Worm (Caenorhabditis elegans) whole organism, L4 larva: ENCODE measurements around the gene C35A5.11.
A peak's percentile ranks its signal among the peaks of the same experiment; 100 is the strongest.

Experiments
- F26F4.8 ChIP-seq: fragments of 200-800 bp; sonication (Bioruptor generic); conservative IDR thresholded peaks from 2 replicates; pipeline ENCODE4 v1.3.6; 2022; ENCODE audit warnings: missing genetic modification characterization, missing compliant biosample characterization
- F49E8.2 ChIP-seq: sonication (generic microtip); optimal IDR thresholded peaks from 2 replicates; lab custom pipeline; 2016; ENCODE audit warnings: missing compliant biosample characterization, mild to moderate bottlenecking, missing genetic modification characterization, borderline replicate concordance
- R02D3.7 ChIP-seq: fragments of 150-350 bp; sonication (generic microtip); optimal IDR thresholded peaks from 3 replicates; lab custom pipeline; 2014; ENCODE audit warnings: missing biosample characterization, missing genetic modification characterization
- T26A8.4 ChIP-seq: fragments of 200-800 bp; sonication (Bioruptor generic); IDR thresholded peaks from 2 replicates; pipeline ENCODE4 v1.3.6; 2022; ENCODE audit warnings: missing genetic modification characterization, missing compliant biosample characterization
- ZK337.2 ChIP-seq: fragments of 200-800 bp; sonication (Bioruptor generic); IDR thresholded peaks from 2 replicates; pipeline ENCODE4 v1.3.6; 2022; ENCODE audit warnings: missing genetic modification reagents, missing genetic modification characterization, missing compliant biosample characterization
- aha-1 ChIP-seq: fragments of 150-350 bp; peaks from one replicate; lab custom pipeline; 2014; ENCODE audit warnings: missing biosample characterization, missing genetic modification characterization
- aly-2 ChIP-seq: sonication (generic microtip); optimal IDR thresholded peaks from 2 replicates; lab custom pipeline; 2018; ENCODE audit warnings: missing biosample characterization, missing genetic modification characterization
- ceh-20 ChIP-seq: fragments of 200-800 bp; sonication (Bioruptor generic); IDR thresholded peaks from 2 replicates; pipeline ENCODE4 v1.3.6; 2022; ENCODE audit warnings: missing genetic modification reagents, missing genetic modification characterization, missing compliant biosample characterization
- ceh-44 ChIP-seq: fragments of 200-800 bp; sonication (Bioruptor generic); IDR thresholded peaks from 2 replicates; pipeline ENCODE4 v1.3.6; 2022; ENCODE audit warnings: missing genetic modification reagents, missing genetic modification characterization, missing compliant biosample characterization
- ceh-62 ChIP-seq: sonication (generic microtip); optimal IDR thresholded peaks from 2 replicates; lab custom pipeline; 2017; ENCODE audit warnings: missing biosample characterization, missing genetic modification characterization
- daf-12 ChIP-seq: fragments of 150-350 bp; optimal IDR thresholded peaks from 2 replicates; lab custom pipeline; 2014; ENCODE audit warnings: missing biosample characterization, missing genetic modification reagents, missing genetic modification characterization
- daf-16 ChIP-seq, 3 experiments: sonication (generic microtip); optimal IDR thresholded peaks; 2 replicates each; lab custom pipeline; 2016 to 2017; ENCODE audit warnings: missing genetic modification characterization in 3 of 3, missing genetic modification reagents in 3 of 3, mild to moderate bottlenecking in 2 of 3, missing compliant biosample characterization in 2 of 3, missing biosample characterization in 1 of 3, moderate library complexity in 1 of 3
- daf-19 ChIP-seq: fragments of 200-800 bp; sonication (Bioruptor generic); conservative IDR thresholded peaks from 2 replicates; pipeline ENCODE4 v1.3.6; 2022; ENCODE audit warnings: missing genetic modification characterization, missing compliant biosample characterization
- dmd-8 ChIP-seq: fragments of 200-800 bp; sonication (Bioruptor generic); IDR thresholded peaks from 2 replicates; pipeline ENCODE4 v1.3.6; 2022; ENCODE audit warnings: missing genetic modification characterization, missing compliant biosample characterization
- dpl-1 ChIP-seq: fragments of 150-350 bp; optimal IDR thresholded peaks from 2 replicates; lab custom pipeline; 2014; ENCODE audit warnings: missing biosample characterization, missing genetic modification reagents, missing genetic modification characterization
- duxl-1 ChIP-seq: sonication (generic microtip); optimal IDR thresholded peaks from 2 replicates; lab custom pipeline; 2016; ENCODE audit warnings: mild to moderate bottlenecking, missing genetic modification characterization, moderate library complexity, missing compliant biosample characterization; ENCODE audit not compliant: poor library complexity
- dve-1 ChIP-seq: sonication (generic microtip); optimal IDR thresholded peaks from 2 replicates; lab custom pipeline; 2017; ENCODE audit warnings: antibody characterized with exemption, mild to moderate bottlenecking, missing genetic modification characterization, missing compliant biosample characterization; ENCODE audit not compliant: insufficient read depth
- gei-8 ChIP-seq: fragments of 200-800 bp; sonication (Bioruptor generic); optimal IDR thresholded peaks from 2 replicates; lab custom pipeline; 2018; ENCODE audit warnings: mild to moderate bottlenecking, missing genetic modification characterization, missing compliant biosample characterization
- hif-1 ChIP-seq, 2 experiments: sonication (generic microtip); optimal IDR thresholded peaks; 2 replicates each; lab custom pipeline; 2016 to 2017; ENCODE audit warnings: missing compliant biosample characterization in 2 of 2, missing genetic modification characterization in 2 of 2, missing genetic modification reagents in 2 of 2, missing genotype in 2 of 2, mild to moderate bottlenecking in 1 of 2
- hlh-11 ChIP-seq: fragments of 200-800 bp; sonication (Bioruptor generic); optimal IDR thresholded peaks from 2 replicates; lab custom pipeline; 2018; ENCODE audit warnings: mild to moderate bottlenecking, missing genetic modification characterization, missing compliant biosample characterization
- hlh-30 ChIP-seq: sonication (generic microtip); optimal IDR thresholded peaks from 2 replicates; lab custom pipeline; 2017; ENCODE audit warnings: antibody characterized with exemption, mild to moderate bottlenecking, missing genetic modification characterization, missing compliant biosample characterization; ENCODE audit not compliant: insufficient read depth
- jun-1 ChIP-seq: fragments of 150-350 bp; optimal IDR thresholded peaks from 2 replicates; lab custom pipeline; 2014; ENCODE audit warnings: missing biosample characterization, missing genetic modification reagents, missing genetic modification characterization
- lim-7 ChIP-seq: fragments of 200-800 bp; sonication (Bioruptor generic); IDR thresholded peaks from 2 replicates; pipeline ENCODE4 v1.3.6; 2022; ENCODE audit warnings: missing genetic modification characterization, missing compliant biosample characterization
- lin-13 ChIP-seq: fragments of 150-350 bp; optimal IDR thresholded peaks from 2 replicates; lab custom pipeline; 2014; ENCODE audit warnings: missing biosample characterization, missing genetic modification reagents, missing genetic modification characterization
- lin-38 ChIP-seq: fragments of 200-800 bp; sonication (Bioruptor generic); IDR thresholded peaks from 2 replicates; pipeline ENCODE4 v1.3.6; 2022; ENCODE audit warnings: missing genetic modification reagents, missing genetic modification characterization, missing compliant biosample characterization
- lsy-2 ChIP-seq, 2 experiments: fragments of 150-350 bp in 1 of 2; sonication (generic microtip) in 1 of 2; optimal IDR thresholded peaks; 2 replicates each; lab custom pipeline; 2014 to 2017; ENCODE audit warnings: missing biosample characterization in 2 of 2, missing genetic modification characterization in 2 of 2
- madf-5 ChIP-seq, 2 experiments: fragments of 200-800 bp; sonication (Bioruptor generic); IDR thresholded peaks; 2 replicates each; pipeline ENCODE4 v1.3.6; 2022; ENCODE audit warnings: missing compliant biosample characterization in 2 of 2, missing genetic modification characterization in 2 of 2
- mdl-1 ChIP-seq, 2 experiments: fragments of 150-350 bp in 1 of 2; sonication (generic microtip) in 1 of 2; optimal IDR thresholded peaks; 2 replicates each; lab custom pipeline; 2014 to 2017; ENCODE audit warnings: missing biosample characterization in 2 of 2, missing genetic modification characterization in 2 of 2
- mdt-29 ChIP-seq: fragments of 200-800 bp; sonication (Bioruptor generic); IDR thresholded peaks from 2 replicates; pipeline ENCODE4 v1.3.6; 2022; ENCODE audit warnings: missing genetic modification reagents, missing genetic modification characterization, missing compliant biosample characterization
- nhr-10 ChIP-seq: fragments of 150-350 bp; optimal IDR thresholded peaks from 2 replicates; lab custom pipeline; 2014; ENCODE audit warnings: missing biosample characterization, missing genetic modification characterization
- nhr-28 ChIP-seq: fragments of 150-350 bp; optimal IDR thresholded peaks from 2 replicates; lab custom pipeline; 2014; ENCODE audit warnings: missing biosample characterization, missing genetic modification characterization
- nhr-42 ChIP-seq: fragments of 200-800 bp; sonication (Bioruptor generic); IDR thresholded peaks from 2 replicates; pipeline ENCODE4 v1.3.6; 2022; ENCODE audit warnings: missing genetic modification characterization, missing compliant biosample characterization
- nhr-48 ChIP-seq: sonication (generic microtip); optimal IDR thresholded peaks from 2 replicates; lab custom pipeline; 2016; ENCODE audit warnings: mild to moderate bottlenecking, missing genetic modification characterization, missing compliant biosample characterization
- nhr-77 ChIP-seq: fragments of 150-350 bp; optimal IDR thresholded peaks from 2 replicates; lab custom pipeline; 2014; ENCODE audit warnings: missing biosample characterization, missing genetic modification characterization
- pha-4 ChIP-seq, 2 experiments: fragments of 150-350 bp in 1 of 2; fragments of 200-800 bp in 1 of 2; sonication (Bioruptor generic) in 1 of 2; IDR thresholded peaks in 1 of 2; optimal IDR thresholded peaks in 1 of 2; 2 replicates each; pipeline versions ENCODE4 v1.3.6 to Lab custom; 2014 to 2022; ENCODE audit warnings: missing genetic modification characterization in 2 of 2, missing genetic modification reagents in 2 of 2, missing biosample characterization in 1 of 2, missing compliant biosample characterization in 1 of 2
- php-3 ChIP-seq: fragments of 200-800 bp; sonication (Bioruptor generic); IDR thresholded peaks from 2 replicates; pipeline ENCODE4 v1.3.6; 2022; ENCODE audit warnings: missing genetic modification reagents, missing genetic modification characterization, missing compliant biosample characterization
- rbr-2 ChIP-seq: sonication (generic microtip); optimal IDR thresholded peaks from 2 replicates; lab custom pipeline; 2016; ENCODE audit warnings: missing genotype, missing genetic modification characterization, missing compliant biosample characterization
- saeg-2 ChIP-seq: fragments of 200-800 bp; sonication (Bioruptor generic); IDR thresholded peaks from 2 replicates; pipeline ENCODE4 v1.3.6; 2022; ENCODE audit warnings: missing genetic modification reagents, missing genetic modification characterization, missing compliant biosample characterization
- set-16 ChIP-seq: fragments of 200-800 bp; sonication (Bioruptor generic); IDR thresholded peaks from 2 replicates; pipeline ENCODE4 v1.3.6; 2022; ENCODE audit warnings: missing genetic modification reagents, missing genetic modification characterization, missing compliant biosample characterization
- unc-130 ChIP-seq: sonication (generic microtip); optimal IDR thresholded peaks from 2 replicates; lab custom pipeline; 2016; ENCODE audit warnings: missing genetic modification reagents, missing genetic modification characterization, missing compliant biosample characterization
- unc-62 ChIP-seq, 3 experiments: fragments of 150-350 bp in 1 of 3; sonication (generic microtip); optimal IDR thresholded peaks in 2 of 3; peaks in 1 of 3; 1 replicate in 1 of 3; 2 replicates in 2 of 3; lab custom pipeline; 2014 to 2017; ENCODE audit warnings: missing biosample characterization in 3 of 3, missing genetic modification characterization in 3 of 3, missing genetic modification reagents in 3 of 3, missing genotype in 1 of 3
- vab-7 ChIP-seq: fragments of 200-800 bp; sonication (Bioruptor generic); IDR thresholded peaks from 2 replicates; pipeline ENCODE4 v1.3.6; 2022; ENCODE audit warnings: missing genetic modification reagents, missing genetic modification characterization, missing compliant biosample characterization
- zag-1 ChIP-seq: fragments of 150-350 bp; optimal IDR thresholded peaks from 2 replicates; lab custom pipeline; 2014; ENCODE audit warnings: missing biosample characterization, missing genetic modification characterization
- zfp-2 ChIP-seq: sonication (generic microtip); optimal IDR thresholded peaks from 2 replicates; lab custom pipeline; 2016; ENCODE audit warnings: mild to moderate bottlenecking, missing genetic modification characterization, missing compliant biosample characterization
- zfp-3 ChIP-seq: fragments of 200-800 bp; sonication (Bioruptor generic); conservative IDR thresholded peaks from 2 replicates; pipeline ENCODE4 v1.3.6; 2022; ENCODE audit warnings: missing genetic modification reagents, missing genetic modification characterization, missing compliant biosample characterization
- ztf-11 ChIP-seq: fragments of 150-350 bp; optimal IDR thresholded peaks from 2 replicates; lab custom pipeline; 2014; ENCODE audit warnings: missing biosample characterization, missing genetic modification characterization
- ztf-7 ChIP-seq: fragments of 150-350 bp; optimal IDR thresholded peaks from 2 replicates; lab custom pipeline; 2014; ENCODE audit warnings: missing biosample characterization, missing genetic modification characterization

Gene C35A5.11

DNA sequence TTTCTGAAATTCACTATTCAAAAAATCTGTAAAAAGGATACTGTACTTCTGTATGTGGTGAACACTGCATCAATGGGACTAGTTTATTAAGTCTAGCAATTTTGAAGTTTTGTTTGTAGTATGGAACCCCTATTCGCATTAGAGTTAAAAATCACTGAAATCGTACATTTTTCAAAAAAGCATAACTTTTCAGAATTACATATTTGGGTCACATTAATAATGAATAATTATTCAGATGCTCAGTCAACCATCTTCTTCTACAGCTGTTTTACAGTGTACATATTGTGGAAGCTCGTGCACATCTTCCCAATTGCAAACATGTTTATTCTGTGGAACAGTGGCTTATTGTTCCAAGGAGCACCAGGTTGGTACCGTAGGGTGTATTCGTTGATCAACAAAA, 34.2 kb downstream of the C35A5.11 start:
- TF ChIP-seq unc-62 (GFP tag; optimal IDR thresholded peaks at IDR 0.05 in 1 of 2; lab: Kevin White, UChicago) (peak in 1 of 2 experiments; percentile 95), unc-62 (tag; optimal IDR thresholded peaks at IDR 0.05; lab: Kevin White, UChicago) (no peak), T26A8.4 (GFP tag; lab: Robert Waterston, UW) (no peak), daf-16 (GFP tag; optimal IDR thresholded peaks at IDR 0.05; lab: Kevin White, UChicago) (peak in 1 of 2 experiments; percentile 55), daf-16 (tag; optimal IDR thresholded peaks at IDR 0.05; lab: Kevin White, UChicago) (no peak)
- TF ChIP-seq, all 104 proteins: peak for 2

DNA sequence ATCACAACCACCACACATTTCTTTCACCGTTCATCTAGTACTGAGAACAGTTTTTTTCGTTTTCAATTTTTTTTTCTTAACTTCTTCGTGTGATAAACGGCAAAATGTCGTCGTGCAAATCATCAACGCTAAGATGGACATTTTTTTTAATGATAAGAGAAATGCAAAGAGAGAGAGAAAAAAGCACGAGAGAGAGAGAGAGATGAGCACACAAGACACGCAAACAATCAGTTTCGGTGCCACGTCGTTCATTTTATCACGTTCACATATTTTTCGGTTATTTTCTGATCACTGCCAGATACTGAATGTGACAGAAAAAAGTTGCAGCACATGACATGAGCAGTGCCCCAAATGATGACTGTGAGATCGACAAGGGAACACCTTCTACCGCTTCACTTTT, 34.7 kb downstream of the C35A5.11 start, which contains the start of gene egl-9:
Gene egl-9 (plus strand): TSS at position 328 of the 400 bp plus-strand sequence.
- TF ChIP-seq hlh-30 (tag; lab: Kevin White, UChicago) (peak; percentile 85), F49E8.2 (tag; lab: Kevin White, UChicago) (no peak), hlh-11 (tag; lab: Kevin White, UChicago) (peak; percentile 83), dve-1 (peak; percentile 82), dmd-8 (no peak), hif-1 (tag; optimal IDR thresholded peaks at IDR 0.05; lab: Kevin White, UChicago) (peak; percentile 78 to 98), ztf-7 (tag; lab: Kevin White, UChicago) (no peak), ztf-11 (no peak), gei-8 (no peak), saeg-2 (GFP tag; lab: Robert Waterston, UW) (no peak), nhr-48 (tag; lab: Kevin White, UChicago) (peak; percentile 53), php-3 (GFP tag; lab: Robert Waterston, UW) (no peak), mdt-29 (GFP tag; lab: Robert Waterston, UW) (peak; percentile 33; the same call in 1 of the 2 replicates), daf-19 (GFP tag; lab: Robert Waterston, UW) (no peak), nhr-28 (peak; percentile 64), set-16 (GFP tag; lab: Robert Waterston, UW) (no peak), unc-130 (GFP tag; lab: Kevin White, UChicago) (no peak), jun-1 (tag; lab: Kevin White, UChicago) (no peak), madf-5 (GFP tag; IDR thresholded peaks at IDR 0.05; lab: Robert Waterston, UW) (no peak), zfp-2 (tag; lab: Kevin White, UChicago) (no peak), aha-1 (peak; percentile 99), dpl-1 (GFP tag; lab: Kevin White, UChicago) (no peak), zag-1 (tag; lab: Kevin White, UChicago) (no peak), duxl-1 (no peak), rbr-2 (tag; lab: Kevin White, UChicago) (no peak), ceh-62 (no peak), ceh-20 (GFP tag; lab: Robert Waterston, UW) (0 out of 2 replicates have a peak, but pooled peaks have one; percentile 48), nhr-42 (GFP tag; lab: Robert Waterston, UW) (no peak), lin-38 (GFP tag; lab: Robert Waterston, UW) (no peak), nhr-10 (no peak), lim-7 (GFP tag; lab: Robert Waterston, UW) (no peak), lin-13 (peak; percentile 3), mdl-1 (tag; optimal IDR thresholded peaks at IDR 0.05; lab: Kevin White, UChicago) (peak in 1 of 2 experiments; percentile 62), pha-4 (GFP tag; IDR thresholded peaks at IDR 0.05; lab: Robert Waterston, UW) (no peak; the same call in 1 of the 2 replicates), pha-4 (tag; optimal IDR thresholded peaks at IDR 0.05; lab: Kevin White, UChicago) (no peak), vab-7 (GFP tag; lab: Robert Waterston, UW) (no peak), ZK337.2 (GFP tag; lab: Robert Waterston, UW) (no peak), lsy-2 (tag; optimal IDR thresholded peaks at IDR 0.05; lab: Kevin White, UChicago) (peak in 1 of 2 experiments; percentile 57), zfp-3 (GFP tag; lab: Robert Waterston, UW) (peak; percentile 56), F26F4.8 (GFP tag; lab: Robert Waterston, UW) (no peak), aly-2 (no peak), ceh-44 (no peak), daf-16 (GFP tag; optimal IDR thresholded peaks at IDR 0.05; lab: Kevin White, UChicago) (no peak), daf-16 (tag; optimal IDR thresholded peaks at IDR 0.05; lab: Kevin White, UChicago) (peak; percentile 65), nhr-77 (tag; lab: Kevin White, UChicago) (peak; percentile 82), R02D3.7 (tag; lab: Kevin White, UChicago) (no peak), daf-12 (tag; lab: Kevin White, UChicago) (no peak)
